Fruit fly (Drosophila melanogaster) whole organism, embryonic: ENCODE results near the gene CG32305.

Experiments
- Asciz ChIP-seq: fragments of 200-800 bp; sonication (Bioruptor generic); optimal IDR thresholded peaks from 2 replicates; lab custom pipeline; 2017; ENCODE audit warnings: missing biosample characterization, mild to moderate bottlenecking, missing genetic modification characterization, missing genetic modification reagents
- Atf6 ChIP-seq: fragments of 200-800 bp; sonication (Bioruptor generic); IDR thresholded peaks from 2 replicates; pipeline ENCODE4 v1.3.6; 2022; ENCODE audit warnings: missing biosample characterization, missing genetic modification characterization
- Bteb2 ChIP-seq: fragments of 200-800 bp; sonication (Bioruptor generic); optimal IDR thresholded peaks from 2 replicates; lab custom pipeline; 2016; ENCODE audit warnings: missing biosample characterization, missing genetic modification characterization
- CG10462 ChIP-seq: fragments of 200-800 bp; sonication (Bioruptor generic); optimal IDR thresholded peaks from 2 replicates; lab custom pipeline; 2016; ENCODE audit warnings: missing biosample characterization, missing genetic modification characterization
- CG11398 ChIP-seq: fragments of 200-800 bp; sonication (Bioruptor generic); optimal IDR thresholded peaks from 2 replicates; lab custom pipeline; 2016; ENCODE audit warnings: missing biosample characterization, missing genetic modification characterization
- CG12942 ChIP-seq: fragments of 200-800 bp; sonication (Bioruptor generic); optimal IDR thresholded peaks from 3 replicates; lab custom pipeline; 2016; ENCODE audit warnings: missing biosample characterization, missing genetic modification characterization
- CG15269 ChIP-seq: fragments of 200-800 bp; sonication (Bioruptor generic); optimal IDR thresholded peaks from 2 replicates; lab custom pipeline; 2018; ENCODE audit warnings: missing biosample characterization, mild to moderate bottlenecking, missing genetic modification characterization, moderate library complexity
- CG15479 ChIP-seq: fragments of 200-800 bp; sonication (Bioruptor generic); optimal IDR thresholded peaks from 3 replicates; lab custom pipeline; 2019; ENCODE audit warnings: missing biosample characterization, mild to moderate bottlenecking, missing genetic modification characterization, moderate library complexity
- CG15601 ChIP-seq: fragments of 200-800 bp; sonication (Bioruptor generic); optimal IDR thresholded peaks from 3 replicates; lab custom pipeline; 2019; ENCODE audit warnings: missing biosample characterization, mild to moderate bottlenecking, missing genetic modification characterization, moderate library complexity
- CG16815 ChIP-seq: fragments of 200-800 bp; sonication (Bioruptor generic); optimal IDR thresholded peaks from 3 replicates; lab custom pipeline; 2017; ENCODE audit warnings: missing biosample characterization, mild to moderate bottlenecking, missing genetic modification characterization
- CG31224 ChIP-seq: fragments of 200-800 bp; sonication (Bioruptor generic); IDR thresholded peaks from 2 replicates; pipeline ENCODE4 v1.3.6; 2022; ENCODE audit warnings: missing biosample characterization, missing genetic modification characterization
- CG31441 ChIP-seq: fragments of 200-800 bp; sonication (Bioruptor generic); IDR thresholded peaks from 2 replicates; pipeline ENCODE4 v1.3.6; 2022; ENCODE audit warnings: missing biosample characterization, missing genetic modification characterization
- CG3281 ChIP-seq: fragments of 200-800 bp; sonication (Bioruptor generic); optimal IDR thresholded peaks from 3 replicates; lab custom pipeline; 2017; ENCODE audit warnings: missing biosample characterization, mild to moderate bottlenecking, missing genetic modification characterization
- CG34224 ChIP-seq: fragments of 200-800 bp; sonication (Bioruptor generic); IDR thresholded peaks from 3 replicates; pipeline ENCODE4 v1.3.6; 2022; ENCODE audit warnings: missing biosample characterization, missing genetic modification characterization; ENCODE audit not compliant: partially characterized antibody
- CG4360 ChIP-seq: fragments of 200-800 bp; sonication (Bioruptor generic); IDR thresholded peaks from 2 replicates; pipeline ENCODE4 v1.3.6; 2022; ENCODE audit warnings: missing biosample characterization, missing genetic modification characterization
- CG4707 ChIP-seq: fragments of 200-800 bp; sonication (Bioruptor generic); optimal IDR thresholded peaks from 2 replicates; lab custom pipeline; 2018; ENCODE audit warnings: missing biosample characterization, mild to moderate bottlenecking, missing genetic modification characterization, moderate library complexity
- CG5953 ChIP-seq: fragments of 200-800 bp; sonication (Bioruptor generic); IDR thresholded peaks from 2 replicates; pipeline ENCODE4 v1.3.6; 2022; ENCODE audit warnings: missing biosample characterization, missing genetic modification characterization
- CG6683 ChIP-seq: fragments of 200-800 bp; sonication (Bioruptor generic); optimal IDR thresholded peaks from 2 replicates; lab custom pipeline; 2017; ENCODE audit warnings: missing biosample characterization, mild to moderate bottlenecking, missing genetic modification characterization, missing genetic modification reagents
- CG7357 ChIP-seq: fragments of 200-800 bp; sonication (Bioruptor generic); IDR thresholded peaks from 3 replicates; pipeline ENCODE4 v1.3.6; 2022; ENCODE audit warnings: missing biosample characterization, missing genetic modification characterization
- CG9727 ChIP-seq: fragments of 200-800 bp; sonication (Bioruptor generic); optimal IDR thresholded peaks from 3 replicates; lab custom pipeline; 2017; ENCODE audit warnings: missing biosample characterization, mild to moderate bottlenecking, missing genetic modification characterization
- Dad ChIP-seq: fragments of 200-800 bp; sonication (Bioruptor generic); optimal IDR thresholded peaks from 3 replicates; lab custom pipeline; 2016; ENCODE audit warnings: missing biosample characterization, missing genetic modification characterization
- E2f2 ChIP-seq: fragments of 200-800 bp; sonication (Bioruptor generic); IDR thresholded peaks from 2 replicates; pipeline ENCODE4 v1.3.6; 2022; ENCODE audit warnings: missing biosample characterization, missing genetic modification characterization
- ERR ChIP-seq: fragments of 200-800 bp; sonication (Bioruptor generic); optimal IDR thresholded peaks from 2 replicates; lab custom pipeline; 2016; ENCODE audit warnings: missing biosample characterization, missing genetic modification characterization
- Fer1 ChIP-seq: fragments of 200-800 bp; sonication (Bioruptor generic); optimal IDR thresholded peaks from 2 replicates; lab custom pipeline; 2017; ENCODE audit warnings: missing biosample characterization, mild to moderate bottlenecking, missing genetic modification characterization
- H2.0 ChIP-seq: fragments of 200-800 bp; sonication (Bioruptor generic); IDR thresholded peaks from 2 replicates; pipeline ENCODE4 v1.3.6; 2022; ENCODE audit warnings: missing biosample characterization, missing genetic modification characterization
- Hsf ChIP-seq: fragments of 200-800 bp; sonication (Bioruptor generic); optimal IDR thresholded peaks from 3 replicates; lab custom pipeline; 2016; ENCODE audit warnings: missing biosample characterization, missing genetic modification characterization
- Lpt ChIP-seq: fragments of >200 bp; optimal IDR thresholded peaks from 2 replicates; lab custom pipeline; 2018; ENCODE audit warnings: missing biosample characterization, missing genetic modification characterization
- Mrtf ChIP-seq: fragments of 200-800 bp; sonication (Bioruptor generic); IDR thresholded peaks from 3 replicates; pipeline ENCODE4 v1.3.6; 2022; ENCODE audit warnings: missing biosample characterization, missing genetic modification characterization
- NK7.1 ChIP-seq: fragments of 200-800 bp; sonication (Bioruptor generic); optimal IDR thresholded peaks from 3 replicates; lab custom pipeline; 2016; ENCODE audit warnings: missing biosample characterization, missing genetic modification characterization
- PHDP ChIP-seq: fragments of 200-800 bp; sonication (Bioruptor generic); optimal IDR thresholded peaks from 3 replicates; lab custom pipeline; 2018; ENCODE audit warnings: missing biosample characterization, mild to moderate bottlenecking, missing genetic modification characterization, moderate library complexity
- Rx ChIP-seq: fragments of 200-800 bp; sonication (Bioruptor generic); IDR thresholded peaks from 2 replicates; pipeline ENCODE4 v1.3.6; 2022; ENCODE audit warnings: missing biosample characterization, missing genetic modification characterization
- TFAM ChIP-seq: fragments of 200-800 bp; sonication (Bioruptor generic); optimal IDR thresholded peaks from 2 replicates; lab custom pipeline; 2017; ENCODE audit warnings: missing biosample characterization, missing genetic modification characterization, inconsistent platforms
- Vsx1 ChIP-seq: fragments of 200-800 bp; sonication (Bioruptor generic); optimal IDR thresholded peaks from 2 replicates; lab custom pipeline; 2017; ENCODE audit warnings: missing biosample characterization, mild to moderate bottlenecking, missing genetic modification characterization, missing genetic modification reagents
- cg ChIP-seq: fragments of 200-800 bp; sonication (Bioruptor generic); optimal IDR thresholded peaks from 3 replicates; lab custom pipeline; 2019; ENCODE audit warnings: missing biosample characterization, mild to moderate bottlenecking, missing genetic modification characterization, moderate library complexity
- ci ChIP-seq: fragments of 200-800 bp; sonication (Bioruptor generic); IDR thresholded peaks from 3 replicates; pipeline ENCODE4 v1.3.6; 2022; ENCODE audit warnings: missing biosample characterization, missing genetic modification characterization
- corto ChIP-seq: fragments of 200-800 bp; sonication (Bioruptor generic); optimal IDR thresholded peaks from 2 replicates; lab custom pipeline; 2016; ENCODE audit warnings: missing biosample characterization, mild to moderate bottlenecking, missing genetic modification characterization, moderate library complexity
- emc ChIP-seq: fragments of 200-800 bp; sonication (Bioruptor generic); optimal IDR thresholded peaks from 2 replicates; lab custom pipeline; 2016; ENCODE audit warnings: missing biosample characterization, missing genetic modification characterization
- grau ChIP-seq: fragments of 200-800 bp; optimal IDR thresholded peaks from 3 replicates; lab custom pipeline; 2019; ENCODE audit warnings: missing biosample characterization, mild to moderate bottlenecking, missing genetic modification characterization, moderate library complexity
- gro ChIP-seq: fragments of 200-800 bp; sonication (Bioruptor generic); optimal IDR thresholded peaks from 2 replicates; lab custom pipeline; 2016; ENCODE audit warnings: missing biosample characterization, missing genetic modification characterization
- hbn ChIP-seq: fragments of 200-800 bp; sonication (Bioruptor generic); IDR thresholded peaks from 2 replicates; pipeline ENCODE4 v1.3.6; 2022; ENCODE audit warnings: missing biosample characterization, missing genetic modification characterization; ENCODE audit not compliant: partially characterized antibody
- klu ChIP-seq: fragments of 200-800 bp; sonication (Bioruptor generic); IDR thresholded peaks from 2 replicates; pipeline ENCODE4 v1.3.6; 2022; ENCODE audit warnings: missing biosample characterization, missing genetic modification characterization
- lov ChIP-seq, 2 experiments: fragments of 200-800 bp in 1 of 2; fragments of >200 bp in 1 of 2; sonication (Bioruptor generic) in 1 of 2; IDR thresholded peaks in 1 of 2; optimal IDR thresholded peaks in 1 of 2; 2 replicates in 1 of 2; 3 replicates in 1 of 2; pipeline versions ENCODE4 v1.3.6 to Lab custom; 2017 to 2022; ENCODE audit warnings: missing biosample characterization in 1 of 2, missing genetic modification characterization in 1 of 2
- seq ChIP-seq: fragments of 200-800 bp; sonication (Bioruptor generic); IDR thresholded peaks from 2 replicates; pipeline ENCODE4 v1.3.6; 2022; ENCODE audit warnings: missing biosample characterization, missing genetic modification characterization
- sim ChIP-seq: fragments of 200-800 bp; sonication (Bioruptor generic); IDR thresholded peaks from 2 replicates; pipeline ENCODE4 v1.3.6; 2022; ENCODE audit warnings: missing biosample characterization, missing genetic modification characterization
- sisA ChIP-seq: fragments of 200-800 bp; sonication (Bioruptor generic); IDR thresholded peaks from 2 replicates; pipeline ENCODE4 v1.3.6; 2022; ENCODE audit warnings: missing biosample characterization, missing genetic modification characterization
- slbo ChIP-seq: fragments of 200-800 bp; sonication (Bioruptor generic); IDR thresholded peaks from 2 replicates; pipeline ENCODE4 v1.3.6; 2022; ENCODE audit warnings: missing biosample characterization, missing genetic modification characterization
- sug ChIP-seq: fragments of 200-800 bp; optimal IDR thresholded peaks from 2 replicates; lab custom pipeline; 2019; ENCODE audit warnings: missing biosample characterization, mild to moderate bottlenecking, missing genetic modification characterization, moderate library complexity
- tgo ChIP-seq: fragments of 200-800 bp; sonication (Bioruptor generic); IDR thresholded peaks from 3 replicates; pipeline ENCODE4 v1.3.6; 2022; ENCODE audit warnings: missing biosample characterization, missing genetic modification characterization
- tx ChIP-seq: fragments of 200-800 bp; sonication (Bioruptor generic); optimal IDR thresholded peaks from 2 replicates; lab custom pipeline; 2016; ENCODE audit warnings: missing biosample characterization, missing genetic modification characterization
- unc-4 ChIP-seq: fragments of 200-800 bp; sonication (Bioruptor generic); IDR thresholded peaks from 2 replicates; pipeline ENCODE4 v1.3.6; 2022; ENCODE audit warnings: missing biosample characterization, missing genetic modification characterization; ENCODE audit not compliant: partially characterized antibody
- wdn ChIP-seq: fragments of 200-800 bp; sonication (Bioruptor generic); IDR thresholded peaks from 2 replicates; pipeline ENCODE4 v1.3.6; 2022; ENCODE audit warnings: missing biosample characterization, missing genetic modification characterization

The CG32305 gene

DNA sequence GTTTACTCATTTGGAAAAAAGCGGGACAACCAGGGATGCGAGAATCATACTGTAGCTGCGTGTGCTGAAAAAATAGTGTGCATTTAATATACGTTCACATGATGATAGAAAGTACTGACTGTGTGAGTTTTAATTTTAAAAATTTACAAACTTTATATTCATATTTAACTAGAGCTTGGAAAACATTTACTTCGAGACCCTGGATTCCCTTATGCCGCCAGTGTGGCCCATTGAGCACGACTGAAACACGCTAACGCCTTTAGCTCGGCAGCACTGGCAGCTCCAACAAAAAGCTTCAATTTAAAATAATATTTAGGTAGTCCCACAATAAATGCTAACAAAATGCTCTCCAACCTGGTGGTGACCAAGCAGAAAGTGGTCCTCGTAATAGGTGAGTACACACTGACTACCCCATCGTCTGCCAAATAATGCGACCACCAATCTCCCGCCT lies 9.0 kb downstream of the CG32305 start, which contains the start of the genes CG1275 and Elp5 (continued):
- TF ChIP-seq sisA (GFP tag; lab: Robert Waterston, UW): peak; percentile 99
- no peak for TF ChIP-seq unc-4
- TF ChIP-seq Dad (GFP tag; lab: Kevin White, UChicago): peak; percentile 94
- no peak for TF ChIP-seq Lpt (GFP tag; lab: Kevin White, UChicago)
- TF ChIP-seq CG15269 (tag; lab: Kevin White, UChicago): peak; percentile 98
- peak; percentile 99 for TF ChIP-seq seq (GFP tag; lab: Robert Waterston, UW)
- TF ChIP-seq CG31224 (GFP tag; lab: Robert Waterston, UW): peak; percentile 98
- peak; percentile 99 for TF ChIP-seq wdn (GFP tag; lab: Robert Waterston, UW)
- peak; percentile 97 for TF ChIP-seq CG12942 (GFP tag; lab: Kevin White, UChicago)
- TF ChIP-seq klu: peak; percentile 99
- peak; percentile 96 for TF ChIP-seq CG3281 (GFP tag; lab: Kevin White, UChicago)
- TF ChIP-seq TFAM (GFP tag; lab: Kevin White, UChicago): peak; percentile 70
- TF ChIP-seq CG16815 (GFP tag; lab: Kevin White, UChicago): peak; percentile 96
- TF ChIP-seq CG6683 (GFP tag; lab: Kevin White, UChicago): peak; percentile 90
- TF ChIP-seq cg (GFP tag; lab: Kevin White, UChicago): no peak
- TF ChIP-seq Asciz (GFP tag; lab: Kevin White, UChicago): peak; percentile 98
- TF ChIP-seq grau (tag; lab: Kevin White, UChicago): peak; percentile 97
- peak; percentile 91 for TF ChIP-seq emc (GFP tag; lab: Kevin White, UChicago)
- peak; percentile 93 for TF ChIP-seq NK7.1 (GFP tag; lab: Kevin White, UChicago)
- 0 out of 2 replicates have a peak, but pooled peaks have one; percentile 18 for TF ChIP-seq hbn (GFP tag; lab: Robert Waterston, UW)
- peak; percentile 97 for TF ChIP-seq CG7357 (GFP tag; lab: Robert Waterston, UW)
- peak; percentile 100 for TF ChIP-seq tgo (GFP tag; lab: Robert Waterston, UW)
- peak; percentile 99 for TF ChIP-seq sim (GFP tag; lab: Robert Waterston, UW)
- TF ChIP-seq slbo: peak; percentile 100
- peak; percentile 99 for TF ChIP-seq Hsf (GFP tag; lab: Kevin White, UChicago)
- TF ChIP-seq CG4360 (GFP tag; lab: Robert Waterston, UW): peak; percentile 90
- TF ChIP-seq CG15479 (GFP tag; lab: Kevin White, UChicago): peak; percentile 62
- peak; percentile 99 for TF ChIP-seq H2.0
- peak; percentile 97 for TF ChIP-seq CG9727 (GFP tag; lab: Kevin White, UChicago)
- peak; percentile 100 for TF ChIP-seq Mrtf
- peak; percentile 96 for TF ChIP-seq CG10462 (GFP tag; lab: Kevin White, UChicago)
- TF ChIP-seq gro (GFP tag; lab: Kevin White, UChicago): peak; percentile 95
- TF ChIP-seq Rx (GFP tag; lab: Robert Waterston, UW): peak; percentile 99
- peak; percentile 96 for TF ChIP-seq corto (GFP tag; lab: Kevin White, UChicago)
- peak; percentile 99 for TF ChIP-seq CG5953 (GFP tag; lab: Robert Waterston, UW)
- peak; percentile 94 for TF ChIP-seq Fer1 (GFP tag; lab: Kevin White, UChicago)
- TF ChIP-seq Vsx1 (GFP tag; lab: Kevin White, UChicago): peak; percentile 96
- peak; percentile 96 for TF ChIP-seq tx (GFP tag; lab: Kevin White, UChicago)
- TF ChIP-seq lov (optimal IDR thresholded peaks at IDR 0.05; lab: Kevin White, UChicago): no peak
- peak; percentile 99 for TF ChIP-seq lov (GFP tag; IDR thresholded peaks at IDR 0.05; lab: Robert Waterston, UW)
- TF ChIP-seq CG34224 (GFP tag; lab: Robert Waterston, UW): no peak
- peak; percentile 96 for TF ChIP-seq sug (tag; lab: Kevin White, UChicago)
- peak; percentile 97 for TF ChIP-seq Bteb2 (GFP tag; lab: Kevin White, UChicago)
- peak; percentile 94 for TF ChIP-seq ERR (GFP tag; lab: Kevin White, UChicago)
- TF ChIP-seq E2f2 (GFP tag; lab: Robert Waterston, UW): peak; percentile 93
- peak; percentile 98 for TF ChIP-seq PHDP (tag; lab: Kevin White, UChicago)
- TF ChIP-seq CG31441 (GFP tag; lab: Robert Waterston, UW): peak; percentile 99
- peak; percentile 92 for TF ChIP-seq CG11398 (GFP tag; lab: Kevin White, UChicago)
- peak; percentile 96 for TF ChIP-seq CG15601 (tag; lab: Kevin White, UChicago)
- peak; percentile 92 for TF ChIP-seq CG4707
- peak; percentile 99 for TF ChIP-seq Atf6 (GFP tag; lab: Robert Waterston, UW)
- peak; percentile 100 for TF ChIP-seq ci (GFP tag; lab: Robert Waterston, UW)
